Worm (Caenorhabditis elegans): ENCODE measurements around the gene C16E9.2.

DNA sequence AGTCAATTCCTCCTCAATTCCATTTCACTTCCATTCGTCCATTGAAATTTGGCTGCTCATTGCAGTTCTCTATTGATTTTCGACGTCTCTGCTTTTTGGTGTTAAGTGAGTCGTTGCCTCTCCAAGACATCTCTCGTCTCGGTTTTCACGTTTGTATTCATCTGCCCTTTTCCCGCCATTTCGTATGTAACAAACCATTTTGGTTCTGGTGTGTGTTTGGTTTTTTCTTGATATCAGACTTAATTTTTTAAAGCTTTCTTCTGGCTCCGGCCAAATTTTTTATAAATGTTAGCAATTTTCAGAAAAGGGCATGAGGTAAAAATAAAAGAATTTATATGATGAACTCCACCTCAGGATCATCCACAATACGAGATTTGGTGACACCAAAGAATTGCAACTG, at the start of gene C16E9.2:
- no peak for TF ChIP-seq lin-35 (GFP tag; optimal IDR thresholded peaks at IDR 0.05)
- TF ChIP-seq lin-15B (tag; optimal IDR thresholded peaks at IDR 0.05): no peak
- no peak for TF ChIP-seq zag-1 (tag; optimal IDR thresholded peaks at IDR 0.05)
- no peak for TF ChIP-seq lin-39 (tag; optimal IDR thresholded peaks at IDR 0.05)
